Worm (Caenorhabditis elegans) whole organism, L4 larva: ENCODE results near the gene ddx-17.

Experiments used
- F26F4.8 ChIP-seq: fragments of 200-800 bp; sonication (Bioruptor generic); conservative IDR thresholded peaks from 2 replicates; pipeline ENCODE4 v1.3.6; 2022; ENCODE audit warnings: missing genetic modification characterization, missing compliant biosample characterization
- F37D6.2 ChIP-seq: sonication (generic microtip); optimal IDR thresholded peaks from 2 replicates; lab custom pipeline; 2016; ENCODE audit warnings: mild to moderate bottlenecking, missing genetic modification characterization, missing compliant biosample characterization
- F44E2.7 ChIP-seq: fragments of 200-800 bp; sonication (Bioruptor generic); IDR thresholded peaks from 2 replicates; pipeline ENCODE4 v2.1.2; 2022; ENCODE audit warnings: missing genetic modification characterization, missing compliant biosample characterization
- F49E8.2 ChIP-seq: sonication (generic microtip); optimal IDR thresholded peaks from 2 replicates; lab custom pipeline; 2016; ENCODE audit warnings: missing compliant biosample characterization, mild to moderate bottlenecking, missing genetic modification characterization, borderline replicate concordance
- R02D3.7 ChIP-seq: fragments of 150-350 bp; sonication (generic microtip); optimal IDR thresholded peaks from 3 replicates; lab custom pipeline; 2014; ENCODE audit warnings: missing biosample characterization, missing genetic modification characterization
- T20F7.1 ChIP-seq: fragments of 200-800 bp; sonication (Bioruptor generic); optimal IDR thresholded peaks from 2 replicates; lab custom pipeline; 2018; ENCODE audit warnings: mild to moderate bottlenecking, missing genetic modification characterization, missing compliant biosample characterization
- Y5F2A.4 ChIP-seq: fragments of 200-800 bp; sonication (Bioruptor generic); optimal IDR thresholded peaks from 2 replicates; lab custom pipeline; 2018; ENCODE audit warnings: mild to moderate bottlenecking, missing genetic modification characterization, missing compliant biosample characterization
- ama-1 ChIP-seq: fragments of 150-350 bp; optimal IDR thresholded peaks from 2 replicates; lab custom pipeline; 2014; ENCODE audit warnings: inconsistent platforms, mixed read lengths
- arid-1 ChIP-seq: fragments of 200-800 bp; sonication (Bioruptor generic); conservative IDR thresholded peaks from 2 replicates; pipeline ENCODE4 v1.3.6; 2022; ENCODE audit warnings: missing genetic modification reagents, missing genetic modification characterization, missing compliant biosample characterization
- ceh-20 ChIP-seq: fragments of 200-800 bp; sonication (Bioruptor generic); IDR thresholded peaks from 2 replicates; pipeline ENCODE4 v1.3.6; 2022; ENCODE audit warnings: missing genetic modification reagents, missing genetic modification characterization, missing compliant biosample characterization
- ceh-44 ChIP-seq: fragments of 200-800 bp; sonication (Bioruptor generic); IDR thresholded peaks from 2 replicates; pipeline ENCODE4 v1.3.6; 2022; ENCODE audit warnings: missing genetic modification reagents, missing genetic modification characterization, missing compliant biosample characterization
- ceh-82 ChIP-seq: sonication (generic microtip); optimal IDR thresholded peaks from 2 replicates; lab custom pipeline; 2017; ENCODE audit warnings: missing biosample characterization, missing genetic modification characterization
- cey-2 ChIP-seq: sonication (generic microtip); optimal IDR thresholded peaks from 3 replicates; lab custom pipeline; 2017; ENCODE audit warnings: missing genetic modification characterization, mild to moderate bottlenecking, missing compliant biosample characterization, antibody characterized with exemption, borderline replicate concordance; ENCODE audit not compliant: insufficient read depth
- daf-12 ChIP-seq: fragments of 150-350 bp; optimal IDR thresholded peaks from 2 replicates; lab custom pipeline; 2014; ENCODE audit warnings: missing biosample characterization, missing genetic modification reagents, missing genetic modification characterization
- daf-16 ChIP-seq, 3 experiments: sonication (generic microtip); optimal IDR thresholded peaks; 2 replicates each; lab custom pipeline; 2016 to 2017; ENCODE audit warnings: missing genetic modification characterization in 3 of 3, missing genetic modification reagents in 3 of 3, mild to moderate bottlenecking in 2 of 3, missing compliant biosample characterization in 2 of 3, missing biosample characterization in 1 of 3, moderate library complexity in 1 of 3
- daf-8 ChIP-seq: fragments of 200-800 bp; sonication (Bioruptor generic); IDR thresholded peaks from 2 replicates; pipeline ENCODE4 v1.3.6; 2022; ENCODE audit warnings: missing genetic modification characterization, missing compliant biosample characterization
- dmd-6 ChIP-seq: fragments of 200-800 bp; sonication (Bioruptor generic); IDR thresholded peaks from 2 replicates; pipeline ENCODE4 v1.3.6; 2022; ENCODE audit warnings: missing genetic modification reagents, missing genetic modification characterization, missing compliant biosample characterization
- egl-43 ChIP-seq: fragments of 200-800 bp; sonication (Bioruptor generic); IDR thresholded peaks from 2 replicates; pipeline ENCODE4 v1.3.6; 2022; ENCODE audit warnings: missing genetic modification reagents, missing genetic modification characterization, missing compliant biosample characterization
- fkh-10 ChIP-seq: fragments of 150-350 bp; optimal IDR thresholded peaks from 2 replicates; lab custom pipeline; 2014; ENCODE audit warnings: missing biosample characterization, missing genetic modification reagents, missing genetic modification characterization
- hif-1 ChIP-seq, 2 experiments: sonication (generic microtip); optimal IDR thresholded peaks; 2 replicates each; lab custom pipeline; 2016 to 2017; ENCODE audit warnings: missing compliant biosample characterization in 2 of 2, missing genetic modification characterization in 2 of 2, missing genetic modification reagents in 2 of 2, missing genotype in 2 of 2, mild to moderate bottlenecking in 1 of 2
- hlh-30 ChIP-seq: sonication (generic microtip); optimal IDR thresholded peaks from 2 replicates; lab custom pipeline; 2017; ENCODE audit warnings: antibody characterized with exemption, mild to moderate bottlenecking, missing genetic modification characterization, missing compliant biosample characterization; ENCODE audit not compliant: insufficient read depth
- jun-1 ChIP-seq: fragments of 150-350 bp; optimal IDR thresholded peaks from 2 replicates; lab custom pipeline; 2014; ENCODE audit warnings: missing biosample characterization, missing genetic modification reagents, missing genetic modification characterization
- lin-15B ChIP-seq: fragments of 150-350 bp; sonication (generic microtip); optimal IDR thresholded peaks from 3 replicates; lab custom pipeline; 2014; ENCODE audit warnings: missing biosample characterization, missing genetic modification characterization
- lin-38 ChIP-seq: fragments of 200-800 bp; sonication (Bioruptor generic); IDR thresholded peaks from 2 replicates; pipeline ENCODE4 v1.3.6; 2022; ENCODE audit warnings: missing genetic modification reagents, missing genetic modification characterization, missing compliant biosample characterization
- lin-39 ChIP-seq: fragments of 150-350 bp; optimal IDR thresholded peaks from 2 replicates; lab custom pipeline; 2014; ENCODE audit warnings: missing biosample characterization, missing genetic modification reagents, missing genetic modification characterization
- lir-3 ChIP-seq: sonication (generic microtip); optimal IDR thresholded peaks from 2 replicates; lab custom pipeline; 2016; ENCODE audit warnings: mild to moderate bottlenecking, missing genetic modification characterization, missing compliant biosample characterization
- lsy-2 ChIP-seq, 2 experiments: fragments of 150-350 bp in 1 of 2; sonication (generic microtip) in 1 of 2; optimal IDR thresholded peaks; 2 replicates each; lab custom pipeline; 2014 to 2017; ENCODE audit warnings: missing biosample characterization in 2 of 2, missing genetic modification characterization in 2 of 2
- madf-5 ChIP-seq, 2 experiments: fragments of 200-800 bp; sonication (Bioruptor generic); IDR thresholded peaks; 2 replicates each; pipeline ENCODE4 v1.3.6; 2022; ENCODE audit warnings: missing compliant biosample characterization in 2 of 2, missing genetic modification characterization in 2 of 2
- mdl-1 ChIP-seq, 2 experiments: fragments of 150-350 bp in 1 of 2; sonication (generic microtip) in 1 of 2; optimal IDR thresholded peaks; 2 replicates each; lab custom pipeline; 2014 to 2017; ENCODE audit warnings: missing biosample characterization in 2 of 2, missing genetic modification characterization in 2 of 2
- mep-1 ChIP-seq: fragments of 150-350 bp; sonication (generic microtip); optimal IDR thresholded peaks from 3 replicates; lab custom pipeline; 2014; ENCODE audit warnings: missing biosample characterization, missing genetic modification characterization
- mxl-2 ChIP-seq: fragments of 200-800 bp; sonication (Bioruptor generic); conservative IDR thresholded peaks from 2 replicates; pipeline ENCODE4 v1.3.6; 2022; ENCODE audit warnings: missing genetic modification reagents, missing genetic modification characterization, missing compliant biosample characterization
- mxl-3 ChIP-seq: fragments of 200-800 bp; sonication (Bioruptor generic); optimal IDR thresholded peaks from 2 replicates; lab custom pipeline; 2018; ENCODE audit warnings: mild to moderate bottlenecking, missing genetic modification characterization, missing compliant biosample characterization
- nhr-11 ChIP-seq: fragments of 150-350 bp; optimal IDR thresholded peaks from 2 replicates; lab custom pipeline; 2014; ENCODE audit warnings: missing biosample characterization, missing genetic modification characterization
- nhr-25 ChIP-seq: sonication (generic microtip); optimal IDR thresholded peaks from 2 replicates; lab custom pipeline; 2017; ENCODE audit warnings: missing genetic modification characterization, mild to moderate bottlenecking, missing compliant biosample characterization, antibody characterized with exemption, moderate library complexity, borderline replicate concordance; ENCODE audit not compliant: insufficient read depth
- nhr-28 ChIP-seq: fragments of 150-350 bp; optimal IDR thresholded peaks from 2 replicates; lab custom pipeline; 2014; ENCODE audit warnings: missing biosample characterization, missing genetic modification characterization
- nhr-6 ChIP-seq: fragments of 150-350 bp; optimal IDR thresholded peaks from 2 replicates; lab custom pipeline; 2014; ENCODE audit warnings: missing biosample characterization, missing genetic modification characterization
- nhr-76 ChIP-seq: fragments of 150-350 bp; optimal IDR thresholded peaks from 2 replicates; lab custom pipeline; 2014; ENCODE audit warnings: missing biosample characterization, missing genetic modification characterization
- nhr-77 ChIP-seq: fragments of 150-350 bp; optimal IDR thresholded peaks from 2 replicates; lab custom pipeline; 2014; ENCODE audit warnings: missing biosample characterization, missing genetic modification characterization
- pha-4 ChIP-seq, 2 experiments: fragments of 150-350 bp in 1 of 2; fragments of 200-800 bp in 1 of 2; sonication (Bioruptor generic) in 1 of 2; IDR thresholded peaks in 1 of 2; optimal IDR thresholded peaks in 1 of 2; 2 replicates each; pipeline versions ENCODE4 v1.3.6 to Lab custom; 2014 to 2022; ENCODE audit warnings: missing genetic modification characterization in 2 of 2, missing genetic modification reagents in 2 of 2, missing biosample characterization in 1 of 2, missing compliant biosample characterization in 1 of 2
- php-3 ChIP-seq: fragments of 200-800 bp; sonication (Bioruptor generic); IDR thresholded peaks from 2 replicates; pipeline ENCODE4 v1.3.6; 2022; ENCODE audit warnings: missing genetic modification reagents, missing genetic modification characterization, missing compliant biosample characterization
- saeg-2 ChIP-seq: fragments of 200-800 bp; sonication (Bioruptor generic); IDR thresholded peaks from 2 replicates; pipeline ENCODE4 v1.3.6; 2022; ENCODE audit warnings: missing genetic modification reagents, missing genetic modification characterization, missing compliant biosample characterization
- set-16 ChIP-seq: fragments of 200-800 bp; sonication (Bioruptor generic); IDR thresholded peaks from 2 replicates; pipeline ENCODE4 v1.3.6; 2022; ENCODE audit warnings: missing genetic modification reagents, missing genetic modification characterization, missing compliant biosample characterization
- snpc-4 ChIP-seq: fragments of 150-350 bp; optimal IDR thresholded peaks from 2 replicates; lab custom pipeline; 2014; ENCODE audit warnings: missing biosample characterization, missing genetic modification characterization
- spr-3 ChIP-seq: fragments of 200-800 bp; sonication (Bioruptor generic); optimal IDR thresholded peaks from 2 replicates; lab custom pipeline; 2018; ENCODE audit warnings: mild to moderate bottlenecking, missing genetic modification characterization, missing compliant biosample characterization
- unc-130 ChIP-seq: sonication (generic microtip); optimal IDR thresholded peaks from 2 replicates; lab custom pipeline; 2016; ENCODE audit warnings: missing genetic modification reagents, missing genetic modification characterization, missing compliant biosample characterization
- unc-39 ChIP-seq: sonication (generic microtip); optimal IDR thresholded peaks from 2 replicates; lab custom pipeline; 2017; ENCODE audit warnings: missing biosample characterization, missing genetic modification characterization
- zag-1 ChIP-seq: fragments of 150-350 bp; optimal IDR thresholded peaks from 2 replicates; lab custom pipeline; 2014; ENCODE audit warnings: missing biosample characterization, missing genetic modification characterization
- zfp-2 ChIP-seq: sonication (generic microtip); optimal IDR thresholded peaks from 2 replicates; lab custom pipeline; 2016; ENCODE audit warnings: mild to moderate bottlenecking, missing genetic modification characterization, missing compliant biosample characterization
- zip-11 ChIP-seq: fragments of 200-800 bp; sonication (Bioruptor generic); IDR thresholded peaks from 2 replicates; pipeline ENCODE4 v1.3.6; 2022; ENCODE audit warnings: missing genetic modification characterization, missing compliant biosample characterization
- zip-2 ChIP-seq: fragments of 150-350 bp; optimal IDR thresholded peaks from 2 replicates; lab custom pipeline; 2014; ENCODE audit warnings: missing biosample characterization, missing genetic modification characterization
- ztf-11 ChIP-seq: fragments of 150-350 bp; optimal IDR thresholded peaks from 2 replicates; lab custom pipeline; 2014; ENCODE audit warnings: missing biosample characterization, missing genetic modification characterization

The ddx-17 gene

ce11 chrV:13986823-13987222 lies 25.0 kb downstream of the ddx-17 start (continued):
- TF ChIP-seq lin-39 (tag; lab: Kevin White, UChicago) = no peak
- TF ChIP-seq madf-5 (GFP tag; IDR thresholded peaks at IDR 0.05; lab: Robert Waterston, UW) = no peak
- no peak for TF ChIP-seq unc-39
- no peak for TF ChIP-seq lin-15B
- no peak for TF ChIP-seq zip-11 (GFP tag; lab: Robert Waterston, UW)
- TF ChIP-seq nhr-77 (tag; lab: Kevin White, UChicago) = peak; percentile 43
- TF ChIP-seq unc-130 = no peak
- no peak for TF ChIP-seq zag-1 (tag; lab: Kevin White, UChicago)
- TF ChIP-seq F37D6.2 (tag; lab: Kevin White, UChicago) = no peak
- 0 out of 2 replicates have a peak, but pooled peaks have one; percentile 9 for TF ChIP-seq arid-1
- no peak for TF ChIP-seq ama-1
- no peak for TF ChIP-seq ztf-11 (tag; lab: Kevin White, UChicago)
- no peak for TF ChIP-seq egl-43 (GFP tag; lab: Robert Waterston, UW)
- TF ChIP-seq zip-2 (tag; lab: Kevin White, UChicago) = no peak
- TF ChIP-seq R02D3.7 (tag; lab: Kevin White, UChicago) = no peak
- TF ChIP-seq ceh-82 = no peak
- TF ChIP-seq F44E2.7 (GFP tag; lab: Robert Waterston, UW) = no peak
- no peak for TF ChIP-seq lir-3 (tag; lab: Kevin White, UChicago)
- no peak for TF ChIP-seq nhr-6
- TF ChIP-seq hlh-30 = peak; percentile 2
- no peak for TF ChIP-seq mxl-2 (GFP tag; lab: Robert Waterston, UW)
- TF ChIP-seq Y5F2A.4 (GFP tag; lab: Kevin White, UChicago) = no peak
- no peak for TF ChIP-seq mep-1 (tag; lab: Kevin White, UChicago)
- TF ChIP-seq set-16 = no peak
- TF ChIP-seq php-3 = peak; percentile 65
- TF ChIP-seq nhr-76 (tag; lab: Kevin White, UChicago) = no peak
- no peak for TF ChIP-seq fkh-10 (GFP tag; lab: Kevin White, UChicago)
- TF ChIP-seq spr-3 (GFP tag; lab: Kevin White, UChicago) = no peak
- TF ChIP-seq daf-16 (GFP tag; optimal IDR thresholded peaks at IDR 0.05; lab: Kevin White, UChicago) = no peak
- TF ChIP-seq daf-16 (tag; optimal IDR thresholded peaks at IDR 0.05; lab: Kevin White, UChicago) = peak; percentile 58
- TF ChIP-seq ceh-44 (GFP tag; lab: Robert Waterston, UW) = no peak
- no peak for TF ChIP-seq jun-1
- no peak for TF ChIP-seq daf-8 (GFP tag; lab: Robert Waterston, UW)
- no peak for TF ChIP-seq zfp-2 (tag; lab: Kevin White, UChicago)
- peak in 1 of 2 experiments; percentile 56 for TF ChIP-seq hif-1 (tag; optimal IDR thresholded peaks at IDR 0.05; lab: Kevin White, UChicago)
- no peak for TF ChIP-seq mxl-3 (GFP tag; lab: Kevin White, UChicago)
- TF ChIP-seq pha-4 (GFP tag; IDR thresholded peaks at IDR 0.05; lab: Robert Waterston, UW) = peak; percentile 50; the same call in 1 of the 2 replicates
- TF ChIP-seq pha-4 (tag; optimal IDR thresholded peaks at IDR 0.05; lab: Kevin White, UChicago) = no peak
- TF ChIP-seq F26F4.8 (GFP tag; lab: Robert Waterston, UW) = no peak
- TF ChIP-seq lin-38 (GFP tag; lab: Robert Waterston, UW) = no peak; the same call in 1 of the 2 replicates
- no peak for TF ChIP-seq lsy-2 (tag; optimal IDR thresholded peaks at IDR 0.05; lab: Kevin White, UChicago)
- peak; percentile 47; the same call in 1 of the 2 replicates for TF ChIP-seq dmd-6
- no peak for TF ChIP-seq F49E8.2
- TF ChIP-seq nhr-11 = no peak
- no peak for TF ChIP-seq mdl-1 (tag; optimal IDR thresholded peaks at IDR 0.05; lab: Kevin White, UChicago)
- no peak for TF ChIP-seq snpc-4
- TF ChIP-seq ceh-20 = no peak
- TF ChIP-seq daf-12 (tag; lab: Kevin White, UChicago) = no peak
- no peak for TF ChIP-seq cey-2 (tag; lab: Kevin White, UChicago)
- TF ChIP-seq T20F7.1 (GFP tag; lab: Kevin White, UChicago) = peak; percentile 46
- TF ChIP-seq nhr-28 (tag; lab: Kevin White, UChicago) = peak; percentile 88
- no peak for TF ChIP-seq nhr-25 (tag; lab: Kevin White, UChicago)
- TF ChIP-seq saeg-2 = no peak
